Worm (Caenorhabditis elegans) whole organism, L3 larva: ENCODE results near the gene srw-133.

ENCODE experiments used
- ZK546.5 ChIP-seq: sonication (generic microtip); optimal IDR thresholded peaks from 2 replicates; lab custom pipeline; 2017; ENCODE audit warnings: missing biosample characterization, missing genetic modification characterization
- aly-2 ChIP-seq: fragments of 150-350 bp; optimal IDR thresholded peaks from 2 replicates; lab custom pipeline; 2014; ENCODE audit warnings: missing biosample characterization, missing genetic modification characterization
- lin-15B ChIP-seq: fragments of 150-350 bp; optimal IDR thresholded peaks from 2 replicates; lab custom pipeline; 2014; ENCODE audit warnings: missing biosample characterization, missing genetic modification characterization
- nhr-28 ChIP-seq: fragments of 150-350 bp; optimal IDR thresholded peaks from 2 replicates; lab custom pipeline; 2014; ENCODE audit warnings: missing biosample characterization, missing genetic modification characterization
- unc-39 ChIP-seq: sonication (generic microtip); optimal IDR thresholded peaks from 4 replicates; lab custom pipeline; 2017; ENCODE audit warnings: missing biosample characterization, missing genetic modification characterization

DNA sequence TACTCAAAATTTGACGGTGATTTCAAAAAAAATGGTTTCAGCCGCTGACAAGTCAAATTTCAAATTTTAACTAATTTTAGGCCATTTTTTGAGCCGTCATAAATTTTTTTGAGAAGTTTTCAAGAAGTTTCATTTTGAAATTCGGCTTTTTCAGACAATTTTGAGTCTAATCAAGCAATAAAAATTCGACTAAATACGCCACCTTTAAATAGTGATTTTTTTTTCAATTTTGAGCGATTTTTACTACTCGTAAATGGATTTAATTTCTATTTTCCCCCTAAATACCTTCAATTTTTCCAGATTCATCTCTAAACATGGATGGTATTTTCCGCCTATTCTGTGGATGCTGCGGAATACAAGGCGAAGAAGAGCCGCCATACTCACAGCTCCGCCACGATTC lies 29.7 kb upstream of the srw-133 start, which contains the start of gene Y45G5AL.1:
- TF ChIP-seq unc-39 (tag; lab: Kevin White, UChicago) (no peak), aly-2 (no peak), lin-15B (tag; lab: Kevin White, UChicago) (no peak), ZK546.5 (no peak), nhr-28 (no peak)
